Worm (Caenorhabditis elegans): ENCODE measurements around the gene T28C12.1.

- TF ChIP-seq rnt-1 (tag; optimal IDR thresholded peaks at IDR 0.05) (no peak), nhr-11 (tag; optimal IDR thresholded peaks at IDR 0.05) (no peak), tbx-2 (tag; optimal IDR thresholded peaks at IDR 0.05) (no peak), ceh-30 (tag; optimal IDR thresholded peaks at IDR 0.05) (no peak)
Measured at ce11 chrV:6336108-6336507, 4.4 kb downstream of the T28C12.1 start, which contains the start of gene T28C12.6.

Measured in whole organism, late embryonic.